Worm (Caenorhabditis elegans) whole organism, late embryonic: ENCODE results near the gene arid-1.

Source experiments
- T23F11.4 ChIP-seq: fragments of 200-800 bp; sonication (Bioruptor generic); optimal IDR thresholded peaks from 2 replicates; lab custom pipeline; 2018; ENCODE audit warnings: mild to moderate bottlenecking, missing genetic modification characterization, missing compliant biosample characterization
- ceh-34 ChIP-seq: sonication (generic microtip); optimal IDR thresholded peaks from 2 replicates; lab custom pipeline; 2016; ENCODE audit warnings: mild to moderate bottlenecking, missing genetic modification characterization, missing compliant biosample characterization
- hlh-30 ChIP-seq: sonication (generic microtip); optimal IDR thresholded peaks from 2 replicates; lab custom pipeline; 2017; ENCODE audit warnings: antibody characterized with exemption, missing genetic modification characterization, missing compliant biosample characterization; ENCODE audit not compliant: insufficient read depth
- nfya-1 ChIP-seq: sonication (generic microtip); optimal IDR thresholded peaks from 2 replicates; lab custom pipeline; 2017; ENCODE audit warnings: missing genetic modification characterization, mild to moderate bottlenecking, missing compliant biosample characterization, antibody characterized with exemption, moderate library complexity
- npax-4 ChIP-seq: sonication (generic microtip); optimal IDR thresholded peaks from 2 replicates; lab custom pipeline; 2016; ENCODE audit warnings: missing genetic modification characterization, missing compliant biosample characterization
- pat-9 ChIP-seq: fragments of 200-800 bp; sonication (Bioruptor generic); optimal IDR thresholded peaks from 2 replicates; lab custom pipeline; 2018; ENCODE audit warnings: mild to moderate bottlenecking, missing genetic modification characterization, moderate library complexity, missing compliant biosample characterization
- sox-4 ChIP-seq: sonication (generic microtip); optimal IDR thresholded peaks from 2 replicates; lab custom pipeline; 2017; ENCODE audit warnings: mild to moderate bottlenecking, missing genetic modification characterization, inconsistent platforms, missing compliant biosample characterization
- ttx-3 ChIP-seq: sonication (generic microtip); optimal IDR thresholded peaks from 2 replicates; lab custom pipeline; 2016; ENCODE audit warnings: missing genetic modification reagents, missing genetic modification characterization, missing compliant biosample characterization
- unc-55 ChIP-seq: sonication (generic microtip); optimal IDR thresholded peaks from 2 replicates; lab custom pipeline; 2017; ENCODE audit warnings: missing biosample characterization, missing genetic modification reagents, missing genetic modification characterization
- ztf-16 ChIP-seq: sonication (generic microtip); optimal IDR thresholded peaks from 2 replicates; lab custom pipeline; 2017; ENCODE audit warnings: missing genetic modification characterization, missing compliant biosample characterization

- TF ChIP-seq sox-4 (tag; lab: Kevin White, UChicago), result no peak
- TF ChIP-seq nfya-1 (tag; lab: Kevin White, UChicago), result no peak
- TF ChIP-seq npax-4 (tag; lab: Kevin White, UChicago), result no peak
- no peak for TF ChIP-seq unc-55 (GFP tag; lab: Kevin White, UChicago)
- TF ChIP-seq ceh-34 (tag; lab: Kevin White, UChicago), result no peak
- TF ChIP-seq ttx-3 (tag; lab: Kevin White, UChicago), result no peak
- no peak for TF ChIP-seq ztf-16
- TF ChIP-seq hlh-30 (tag; lab: Kevin White, UChicago), result no peak
- TF ChIP-seq pat-9 (tag; lab: Kevin White, UChicago), result no peak
- no peak for TF ChIP-seq T23F11.4 (GFP tag; lab: Kevin White, UChicago)
These were observed 41.2 kb upstream of the arid-1 start, which contains the start of gene srh-82 for ce11 chrV:144794-145193.
